Worm (Caenorhabditis elegans) whole organism, L1 larva: ENCODE results near the gene hda-4.
A peak's percentile ranks its signal among the peaks of the same experiment; 100 is the strongest.

Source experiments
- C04F5.9 ChIP-seq: sonication (generic microtip); optimal IDR thresholded peaks from 2 replicates; lab custom pipeline; 2016; ENCODE audit warnings: missing genetic modification characterization, missing compliant biosample characterization
- C16A3.4 ChIP-seq: fragments of 150-350 bp; optimal IDR thresholded peaks from 2 replicates; lab custom pipeline; 2014; ENCODE audit warnings: missing biosample characterization, missing genetic modification characterization
- C34B4.2 ChIP-seq: sonication (generic microtip); optimal IDR thresholded peaks from 2 replicates; lab custom pipeline; 2017; ENCODE audit warnings: mild to moderate bottlenecking, missing genetic modification characterization, missing compliant biosample characterization
- F16B12.6 ChIP-seq: fragments of 150-350 bp; optimal IDR thresholded peaks from 2 replicates; lab custom pipeline; 2014; ENCODE audit warnings: missing biosample characterization, missing genetic modification characterization
- alr-1 ChIP-seq: fragments of 200-800 bp; sonication (Bioruptor generic); optimal IDR thresholded peaks from 2 replicates; lab custom pipeline; 2018; ENCODE audit warnings: borderline replicate concordance, mild to moderate bottlenecking, missing genetic modification characterization, missing compliant biosample characterization
- aly-2 ChIP-seq: fragments of 150-350 bp; optimal IDR thresholded peaks from 2 replicates; lab custom pipeline; 2014; ENCODE audit warnings: missing biosample characterization, missing genetic modification characterization
- ama-1 ChIP-seq: fragments of 150-350 bp; optimal IDR thresholded peaks from 2 replicates; lab custom pipeline; 2014
- blmp-1 ChIP-seq: fragments of 150-350 bp; optimal IDR thresholded peaks from 2 replicates; lab custom pipeline; 2014; ENCODE audit warnings: missing biosample characterization, missing genetic modification characterization
- ces-1 ChIP-seq: fragments of 150-350 bp; optimal IDR thresholded peaks from 2 replicates; lab custom pipeline; 2014; ENCODE audit warnings: missing biosample characterization, missing genetic modification reagents, missing genetic modification characterization
- dsc-1 ChIP-seq: sonication (generic microtip); optimal IDR thresholded peaks from 2 replicates; lab custom pipeline; 2016; ENCODE audit warnings: mild to moderate bottlenecking, missing genetic modification characterization, missing compliant biosample characterization
- efl-1 ChIP-seq, 4 experiments: fragments of 150-350 bp; optimal IDR thresholded peaks in 3 of 4; peaks in 1 of 4; 1 replicate in 1 of 4; 2 replicates in 3 of 4; lab custom pipeline; 2014; ENCODE audit warnings: missing biosample characterization in 2 of 4, missing genetic modification characterization in 2 of 4, missing genetic modification reagents in 2 of 4
- efl-3 ChIP-seq: fragments of 200-800 bp; sonication (Bioruptor generic); optimal IDR thresholded peaks from 2 replicates; lab custom pipeline; 2018; ENCODE audit warnings: mild to moderate bottlenecking, missing genetic modification characterization, missing compliant biosample characterization
- elt-3 ChIP-seq, 6 experiments: fragments of 150-350 bp in 1 of 6; sonication (generic microtip); optimal IDR thresholded peaks; 2 replicates each; lab custom pipeline; 2017 to 2018; ENCODE audit warnings: missing biosample characterization in 6 of 6, missing genetic modification characterization in 6 of 6, inconsistent platforms in 1 of 6
- ets-5 ChIP-seq: fragments of 200-800 bp; sonication (Bioruptor generic); IDR thresholded peaks from 2 replicates; pipeline ENCODE4 v1.3.6; 2022; ENCODE audit warnings: missing genetic modification characterization, missing compliant biosample characterization
- fkh-4 ChIP-seq: sonication (generic microtip); optimal IDR thresholded peaks from 2 replicates; lab custom pipeline; 2016; ENCODE audit warnings: missing compliant biosample characterization, missing genetic modification characterization, borderline replicate concordance
- grh-1 ChIP-seq: fragments of 200-800 bp; sonication (Bioruptor generic); IDR thresholded peaks from 2 replicates; pipeline ENCODE4 v1.3.6; 2022; ENCODE audit warnings: missing genetic modification reagents, missing genetic modification characterization, missing compliant biosample characterization
- hlh-17 ChIP-seq: fragments of 200-800 bp; sonication (Bioruptor generic); optimal IDR thresholded peaks from 2 replicates; lab custom pipeline; 2018; ENCODE audit warnings: missing genetic modification characterization, mild to moderate bottlenecking, missing compliant biosample characterization, moderate library complexity, borderline replicate concordance
- hlh-4 ChIP-seq: sonication (generic microtip); optimal IDR thresholded peaks from 2 replicates; lab custom pipeline; 2016; ENCODE audit warnings: mild to moderate bottlenecking, missing genetic modification characterization, missing compliant biosample characterization
- hpl-2 ChIP-seq: fragments of 150-350 bp; optimal IDR thresholded peaks from 2 replicates; lab custom pipeline; 2014; ENCODE audit warnings: missing biosample characterization, missing genetic modification reagents, missing genetic modification characterization
- jun-1 ChIP-seq: fragments of 150-350 bp; optimal IDR thresholded peaks from 2 replicates; lab custom pipeline; 2014; ENCODE audit warnings: missing biosample characterization, missing genetic modification reagents, missing genetic modification characterization
- lin-13 ChIP-seq: fragments of 150-350 bp; optimal IDR thresholded peaks from 2 replicates; lab custom pipeline; 2014; ENCODE audit warnings: missing biosample characterization, missing genetic modification reagents, missing genetic modification characterization
- lin-14 ChIP-seq: fragments of 200-800 bp; sonication (Bioruptor generic); optimal IDR thresholded peaks from 2 replicates; lab custom pipeline; 2018; ENCODE audit warnings: mild to moderate bottlenecking, missing genetic modification characterization, moderate library complexity, missing compliant biosample characterization
- lin-15B ChIP-seq: fragments of 150-350 bp; sonication (generic microtip); optimal IDR thresholded peaks from 3 replicates; lab custom pipeline; 2014; ENCODE audit warnings: missing biosample characterization, missing genetic modification characterization
- lir-3 ChIP-seq: sonication (generic microtip); optimal IDR thresholded peaks from 2 replicates; lab custom pipeline; 2016; ENCODE audit warnings: mild to moderate bottlenecking, missing genetic modification characterization, moderate library complexity, missing compliant biosample characterization; ENCODE audit not compliant: poor library complexity
- lsy-2 ChIP-seq, 2 experiments: fragments of 150-350 bp; optimal IDR thresholded peaks; 2 replicates each; lab custom pipeline; 2014; ENCODE audit warnings: missing biosample characterization in 2 of 2, missing genetic modification characterization in 2 of 2
- mab-9 ChIP-seq: fragments of 200-800 bp; sonication (Bioruptor generic); IDR thresholded peaks from 2 replicates; pipeline ENCODE4 v1.3.6; 2022; ENCODE audit warnings: missing genetic modification reagents, missing genetic modification characterization, missing compliant biosample characterization
- mdl-1 ChIP-seq, 2 experiments: fragments of 150-350 bp; optimal IDR thresholded peaks; 2 replicates each; lab custom pipeline; 2014 to 2017; ENCODE audit warnings: missing biosample characterization in 2 of 2, missing genetic modification characterization in 2 of 2, inconsistent platforms in 1 of 2
- mep-1 ChIP-seq: fragments of 150-350 bp; optimal IDR thresholded peaks from 2 replicates; lab custom pipeline; 2014; ENCODE audit warnings: missing biosample characterization, missing genetic modification characterization
- nhr-12 ChIP-seq: sonication (generic microtip); optimal IDR thresholded peaks from 2 replicates; lab custom pipeline; 2017; ENCODE audit warnings: missing biosample characterization, missing genetic modification characterization
- nhr-19 ChIP-seq: fragments of 200-800 bp; sonication (Bioruptor generic); conservative IDR thresholded peaks from 2 replicates; pipeline ENCODE4 v1.3.6; 2022; ENCODE audit warnings: missing genetic modification characterization, missing compliant biosample characterization
- nhr-20 ChIP-seq: sonication (generic microtip); optimal IDR thresholded peaks from 2 replicates; lab custom pipeline; 2016; ENCODE audit warnings: mild to moderate bottlenecking, missing genetic modification characterization, missing compliant biosample characterization
- nhr-47 ChIP-seq: sonication (generic microtip); optimal IDR thresholded peaks from 2 replicates; lab custom pipeline; 2016; ENCODE audit warnings: mild to moderate bottlenecking, missing genetic modification characterization, moderate library complexity, missing compliant biosample characterization
- nhr-71 ChIP-seq: sonication (generic microtip); optimal IDR thresholded peaks from 2 replicates; lab custom pipeline; 2016; ENCODE audit warnings: mild to moderate bottlenecking, missing genetic modification characterization, moderate library complexity, missing compliant biosample characterization
- nhr-76 ChIP-seq: sonication (generic microtip); optimal IDR thresholded peaks from 2 replicates; lab custom pipeline; 2017; ENCODE audit warnings: missing biosample characterization, missing genetic modification characterization
- nhr-85 ChIP-seq: sonication (generic microtip); peaks from one replicate; lab custom pipeline; 2016; ENCODE audit warnings: missing genetic modification characterization, inconsistent platforms, missing compliant biosample characterization
- nhr-90 ChIP-seq: sonication (generic microtip); optimal IDR thresholded peaks from 2 replicates; lab custom pipeline; 2016; ENCODE audit warnings: mild to moderate bottlenecking, missing genetic modification characterization, missing compliant biosample characterization; ENCODE audit not compliant: poor library complexity
- pax-3 ChIP-seq: fragments of 200-800 bp; sonication (Bioruptor generic); optimal IDR thresholded peaks from 2 replicates; lab custom pipeline; 2018; ENCODE audit warnings: mild to moderate bottlenecking, missing genetic modification characterization, moderate library complexity, missing compliant biosample characterization
- pqm-1 ChIP-seq: sonication (generic microtip); optimal IDR thresholded peaks from 3 replicates; lab custom pipeline; 2017; ENCODE audit warnings: missing biosample characterization, missing genetic modification characterization
- skn-1 ChIP-seq: fragments of 150-350 bp; optimal IDR thresholded peaks from 2 replicates; lab custom pipeline; 2014; ENCODE audit warnings: missing biosample characterization, missing genetic modification characterization
- snpc-4 ChIP-seq: fragments of 150-350 bp; optimal IDR thresholded peaks from 2 replicates; lab custom pipeline; 2014; ENCODE audit warnings: missing biosample characterization, missing genetic modification characterization
- snu-23 ChIP-seq: sonication (generic microtip); optimal IDR thresholded peaks from 2 replicates; lab custom pipeline; 2016; ENCODE audit warnings: missing genetic modification characterization, missing compliant biosample characterization
- sup-37 ChIP-seq: fragments of 200-800 bp; sonication (Bioruptor generic); optimal IDR thresholded peaks from 2 replicates; lab custom pipeline; 2018; ENCODE audit warnings: mild to moderate bottlenecking, missing genetic modification characterization, missing compliant biosample characterization
- unc-30 ChIP-seq: sonication (generic microtip); optimal IDR thresholded peaks from 2 replicates; lab custom pipeline; 2017; ENCODE audit warnings: missing biosample characterization, missing genetic modification characterization
- unc-62 ChIP-seq: fragments of 150-350 bp; optimal IDR thresholded peaks from 2 replicates; lab custom pipeline; 2014; ENCODE audit warnings: missing biosample characterization, missing genetic modification reagents, missing genetic modification characterization
- unc-98 ChIP-seq: fragments of 200-800 bp; sonication (Bioruptor generic); IDR thresholded peaks from 2 replicates; pipeline ENCODE4 v1.3.6; 2022; ENCODE audit warnings: missing genetic modification characterization, missing compliant biosample characterization
- xbp-1 ChIP-seq: sonication (generic microtip); optimal IDR thresholded peaks from 2 replicates; lab custom pipeline; 2016; ENCODE audit warnings: missing genetic modification characterization, missing compliant biosample characterization
- zag-1 ChIP-seq: fragments of 150-350 bp; optimal IDR thresholded peaks from 2 replicates; lab custom pipeline; 2014; ENCODE audit warnings: missing biosample characterization, missing genetic modification characterization
- zip-4 ChIP-seq: fragments of 200-800 bp; sonication (Bioruptor generic); optimal IDR thresholded peaks from 2 replicates; lab custom pipeline; 2018; ENCODE audit warnings: mild to moderate bottlenecking, missing genetic modification characterization, moderate library complexity, missing compliant biosample characterization
- ztf-4 ChIP-seq: fragments of 150-350 bp; optimal IDR thresholded peaks from 2 replicates; lab custom pipeline; 2014; ENCODE audit warnings: missing biosample characterization, missing genetic modification characterization

hda-4 gene

DNA sequence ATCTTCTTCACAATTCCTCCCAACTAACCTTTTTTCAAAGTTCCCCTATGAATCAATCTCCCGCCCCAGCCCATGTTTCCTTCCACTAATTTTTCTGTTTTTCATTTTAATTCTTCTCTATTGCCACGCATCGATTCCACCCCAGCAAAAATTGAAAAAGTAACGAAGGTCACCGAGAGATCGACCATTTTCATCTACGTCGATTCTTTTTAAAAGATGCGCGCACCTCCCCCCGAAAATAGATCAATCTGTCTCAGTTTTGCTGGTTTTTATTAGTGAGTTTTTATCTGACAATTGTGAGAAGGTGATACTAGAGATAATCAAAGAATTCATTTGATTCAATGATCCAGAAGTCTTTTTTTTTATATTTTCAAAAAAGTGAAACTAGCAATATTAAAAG, 54.7 kb downstream of the hda-4 start:
- TF ChIP-seq blmp-1 (tag; lab: Kevin White, UChicago) = peak; percentile 69
- no peak for TF ChIP-seq unc-98 (GFP tag; lab: Robert Waterston, UW)
- TF ChIP-seq lin-14 (GFP tag; lab: Kevin White, UChicago) = peak; percentile 53
- peak; percentile 35 for TF ChIP-seq nhr-20 (tag; lab: Kevin White, UChicago)
- TF ChIP-seq nhr-85 (tag; lab: Kevin White, UChicago) = peak; percentile 84
- no peak for TF ChIP-seq mab-9 (GFP tag; lab: Robert Waterston, UW)
- peak in 2 of 6 experiments; percentile 33 to 67 for TF ChIP-seq elt-3 (tag; optimal IDR thresholded peaks at IDR 0.05; lab: Kevin White, UChicago)
- no peak for TF ChIP-seq lir-3 (tag; lab: Kevin White, UChicago)
- TF ChIP-seq mep-1 (tag; lab: Kevin White, UChicago) = peak; percentile 36
- TF ChIP-seq snu-23 (GFP tag; lab: Kevin White, UChicago) = peak; percentile 48
- TF ChIP-seq nhr-71 (tag; lab: Kevin White, UChicago) = peak; percentile 14

DNA sequence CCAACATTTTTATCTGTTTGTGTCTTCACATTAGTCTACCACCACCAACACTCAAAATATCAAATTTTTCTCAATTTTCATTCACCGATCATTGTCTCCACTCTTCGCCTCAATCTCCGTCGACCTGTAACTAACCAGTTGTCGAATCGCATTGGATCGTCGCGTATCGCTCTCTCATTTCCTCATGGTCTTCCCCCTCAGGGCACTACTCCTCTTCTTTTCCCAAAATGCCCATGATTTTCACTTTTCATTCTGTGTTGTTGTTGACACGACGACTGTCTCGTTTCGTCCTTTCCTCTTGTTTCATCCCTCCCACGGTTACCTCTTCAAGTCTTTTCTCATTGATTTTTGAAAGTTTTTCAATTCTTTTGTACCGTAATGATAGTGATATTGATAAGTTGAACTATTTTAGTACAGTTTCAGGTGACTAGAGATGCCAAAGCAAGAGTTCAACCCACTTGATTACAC, 56.7 kb downstream of the hda-4 start, which contains the start of gene T01C8.2:
Gene T01C8.2, plus strand, starts transcription at position 418 of the 468 bp plus-strand sequence.
- no peak for TF ChIP-seq C34B4.2 (tag; lab: Kevin White, UChicago)
- TF ChIP-seq hlh-17 (GFP tag; lab: Kevin White, UChicago) = no peak
- no peak for TF ChIP-seq zip-4 (GFP tag; lab: Kevin White, UChicago)
- TF ChIP-seq hlh-4 (tag; lab: Kevin White, UChicago) = no peak
- TF ChIP-seq nhr-47 (tag; lab: Kevin White, UChicago) = peak; percentile 25
- TF ChIP-seq elt-3 (tag; optimal IDR thresholded peaks at IDR 0.05; lab: Kevin White, UChicago) = peak in 4 of 6 experiments; percentile 30 to 63 (median 46)
- no peak for TF ChIP-seq unc-62 (GFP tag; lab: Kevin White, UChicago)
- TF ChIP-seq sup-37 = no peak
- no peak for TF ChIP-seq pax-3 (tag; lab: Kevin White, UChicago)
- no peak for TF ChIP-seq efl-3 (GFP tag; lab: Kevin White, UChicago)
- peak; percentile 5 for TF ChIP-seq xbp-1 (tag; lab: Kevin White, UChicago)
- peak; percentile 63 for TF ChIP-seq nhr-20 (tag; lab: Kevin White, UChicago)
- TF ChIP-seq lin-13 (GFP tag; lab: Kevin White, UChicago) = no peak
- TF ChIP-seq nhr-90 (tag; lab: Kevin White, UChicago) = peak; percentile 65
- peak; percentile 38; the same call in 1 of the 2 replicates for TF ChIP-seq grh-1 (GFP tag; lab: Robert Waterston, UW)
- no peak for TF ChIP-seq ama-1 (lab: Kevin White, UChicago)
- peak; percentile 79 for TF ChIP-seq lin-14 (GFP tag; lab: Kevin White, UChicago)
- no peak for TF ChIP-seq ces-1 (GFP tag; lab: Kevin White, UChicago)
- TF ChIP-seq snpc-4 (tag; lab: Kevin White, UChicago) = no peak
- TF ChIP-seq nhr-85 (tag; lab: Kevin White, UChicago) = peak; percentile 89
- peak in 1 of 2 experiments; percentile 38 for TF ChIP-seq mdl-1 (tag; optimal IDR thresholded peaks at IDR 0.05; lab: Kevin White, UChicago)
- no peak for TF ChIP-seq ztf-4 (tag; lab: Kevin White, UChicago)
- no peak for TF ChIP-seq pqm-1 (tag; lab: Kevin White, UChicago)
- no peak for TF ChIP-seq dsc-1
- peak; percentile 13 for TF ChIP-seq C16A3.4 (tag; lab: Kevin White, UChicago)
- 0 out of 2 replicates have a peak, but pooled peaks have one; percentile 7 for TF ChIP-seq nhr-19 (GFP tag; lab: Robert Waterston, UW)
- TF ChIP-seq unc-30 = no peak
- TF ChIP-seq snu-23 (GFP tag; lab: Kevin White, UChicago) = peak; percentile 80
- TF ChIP-seq zag-1 = no peak
- no peak for TF ChIP-seq aly-2 (tag; lab: Kevin White, UChicago)
- no peak for TF ChIP-seq lir-3 (tag; lab: Kevin White, UChicago)
- no peak for TF ChIP-seq unc-98 (GFP tag; lab: Robert Waterston, UW)
- TF ChIP-seq ets-5 (GFP tag; lab: Robert Waterston, UW) = no peak
- TF ChIP-seq alr-1 (tag; lab: Kevin White, UChicago) = no peak
- peak in 1 of 2 experiments; percentile 10 for TF ChIP-seq lsy-2 (tag; optimal IDR thresholded peaks at IDR 0.05; lab: Kevin White, UChicago)
- no peak for TF ChIP-seq hpl-2 (GFP tag; lab: Kevin White, UChicago)
- no peak for TF ChIP-seq nhr-76
- TF ChIP-seq skn-1 (tag; lab: Kevin White, UChicago) = no peak
- no peak for TF ChIP-seq jun-1 (tag; lab: Kevin White, UChicago)
- TF ChIP-seq efl-1 (optimal IDR thresholded peaks at IDR 0.05; lab: Kevin White, UChicago) = no peak
- no peak for TF ChIP-seq efl-1 (GFP tag; optimal IDR thresholded peaks at IDR 0.05 in 1 of 2; lab: Kevin White, UChicago)
- no peak for TF ChIP-seq fkh-4
- no peak for TF ChIP-seq lin-15B (tag; lab: Kevin White, UChicago)
- TF ChIP-seq C04F5.9 = no peak
- TF ChIP-seq blmp-1 (tag; lab: Kevin White, UChicago) = peak; percentile 98
- no peak for TF ChIP-seq nhr-12 (tag; lab: Kevin White, UChicago)
- no peak for TF ChIP-seq F16B12.6 (tag; lab: Kevin White, UChicago)
